Worm (Caenorhabditis elegans) whole organism, mixed stage, embryonic: ENCODE results near the gene F57G12.2.

ENCODE experiments used
- bed-3 ChIP-seq: fragments of 200-800 bp; sonication (Bioruptor generic); optimal IDR thresholded peaks from 3 replicates; lab custom pipeline; 2018; ENCODE audit warnings: mild to moderate bottlenecking, missing genetic modification characterization, moderate library complexity, missing compliant biosample characterization
- ceh-39 ChIP-seq: fragments of 150-350 bp; optimal IDR thresholded peaks from 2 replicates; lab custom pipeline; 2014; ENCODE audit warnings: missing biosample characterization, missing genetic modification characterization
- ceh-43 ChIP-seq: fragments of 200-800 bp; sonication (Bioruptor generic); optimal IDR thresholded peaks from 2 replicates; lab custom pipeline; 2018; ENCODE audit warnings: mild to moderate bottlenecking, missing genetic modification characterization, moderate library complexity, missing compliant biosample characterization
- ceh-83 ChIP-seq: fragments of 200-800 bp; sonication (Bioruptor generic); optimal IDR thresholded peaks from 2 replicates; lab custom pipeline; 2018; ENCODE audit warnings: mild to moderate bottlenecking, missing genetic modification characterization, missing compliant biosample characterization
- ces-1 ChIP-seq: fragments of 150-350 bp; optimal IDR thresholded peaks from 2 replicates; lab custom pipeline; 2014; ENCODE audit warnings: missing biosample characterization, missing genetic modification reagents, missing genetic modification characterization
- cnd-1 ChIP-seq: fragments of 200-800 bp; sonication (Bioruptor generic); optimal IDR thresholded peaks from 2 replicates; lab custom pipeline; 2018; ENCODE audit warnings: mild to moderate bottlenecking, missing genetic modification characterization, missing compliant biosample characterization
- drap-1 ChIP-seq: fragments of 200-800 bp; sonication (Bioruptor generic); optimal IDR thresholded peaks from 3 replicates; lab custom pipeline; 2018; ENCODE audit warnings: mild to moderate bottlenecking, missing genetic modification characterization, missing compliant biosample characterization
- elt-1 ChIP-seq: sonication (generic microtip); optimal IDR thresholded peaks from 2 replicates; lab custom pipeline; 2017; ENCODE audit warnings: missing genetic modification characterization, mild to moderate bottlenecking, missing compliant biosample characterization, antibody characterized with exemption, moderate library complexity, borderline replicate concordance; ENCODE audit not compliant: insufficient read depth
- elt-3 ChIP-seq: fragments of 150-350 bp; optimal IDR thresholded peaks from 2 replicates; lab custom pipeline; 2014; ENCODE audit warnings: missing biosample characterization, missing genetic modification characterization
- flh-1 ChIP-seq: fragments of 200-800 bp; sonication (Bioruptor generic); optimal IDR thresholded peaks from 2 replicates; lab custom pipeline; 2018; ENCODE audit warnings: mild to moderate bottlenecking, missing genetic modification characterization, moderate library complexity, missing compliant biosample characterization
- ham-2 ChIP-seq: fragments of 200-800 bp; sonication (Bioruptor generic); optimal IDR thresholded peaks from 2 replicates; lab custom pipeline; 2018; ENCODE audit warnings: mild to moderate bottlenecking, missing genetic modification characterization, missing compliant biosample characterization
- lin-13 ChIP-seq: fragments of 150-350 bp; optimal IDR thresholded peaks from 2 replicates; lab custom pipeline; 2014; ENCODE audit warnings: missing biosample characterization, missing genetic modification characterization
- lin-32 ChIP-seq: fragments of 200-800 bp; sonication (Bioruptor generic); optimal IDR thresholded peaks from 2 replicates; lab custom pipeline; 2018; ENCODE audit warnings: mild to moderate bottlenecking, missing genetic modification characterization, missing compliant biosample characterization
- lsy-2 ChIP-seq: fragments of 150-350 bp; optimal IDR thresholded peaks from 2 replicates; lab custom pipeline; 2014; ENCODE audit warnings: missing biosample characterization, missing genetic modification characterization
- mab-5 ChIP-seq: fragments of 150-350 bp; optimal IDR thresholded peaks from 2 replicates; lab custom pipeline; 2014; ENCODE audit warnings: missing biosample characterization, missing genetic modification characterization
- mep-1 ChIP-seq: fragments of 150-350 bp; optimal IDR thresholded peaks from 2 replicates; lab custom pipeline; 2017; ENCODE audit warnings: missing biosample characterization, missing genetic modification reagents, missing genetic modification characterization, inconsistent platforms
- mls-2 ChIP-seq: sonication (generic microtip); optimal IDR thresholded peaks from 2 replicates; lab custom pipeline; 2016; ENCODE audit warnings: mild to moderate bottlenecking, missing genetic modification characterization, moderate library complexity, missing compliant biosample characterization
- nhr-2 ChIP-seq: fragments of 150-350 bp; optimal IDR thresholded peaks from 2 replicates; lab custom pipeline; 2014; ENCODE audit warnings: missing biosample characterization, missing genetic modification characterization
- nhr-237 ChIP-seq: fragments of 150-350 bp; optimal IDR thresholded peaks from 2 replicates; lab custom pipeline; 2014; ENCODE audit warnings: missing biosample characterization, missing genetic modification characterization
- nhr-28 ChIP-seq: fragments of 150-350 bp; optimal IDR thresholded peaks from 2 replicates; lab custom pipeline; 2014; ENCODE audit warnings: missing biosample characterization, missing genetic modification characterization
- pha-4 ChIP-seq: fragments of 150-350 bp; optimal IDR thresholded peaks from 2 replicates; lab custom pipeline; 2018; ENCODE audit warnings: missing biosample characterization, missing genetic modification reagents, missing genetic modification characterization
- sem-2 ChIP-seq: fragments of 200-800 bp; sonication (Bioruptor generic); optimal IDR thresholded peaks from 2 replicates; lab custom pipeline; 2018; ENCODE audit warnings: mild to moderate bottlenecking, missing genetic modification characterization, missing compliant biosample characterization
- snpc-4 ChIP-seq: fragments of 150-350 bp; optimal IDR thresholded peaks from 2 replicates; lab custom pipeline; 2014; ENCODE audit warnings: missing biosample characterization, missing genetic modification characterization
- sptf-1 ChIP-seq: sonication (generic microtip); optimal IDR thresholded peaks from 2 replicates; lab custom pipeline; 2017; ENCODE audit warnings: mild to moderate bottlenecking, missing genetic modification characterization, moderate library complexity, missing compliant biosample characterization
- tbx-8 ChIP-seq: fragments of 200-800 bp; sonication (Bioruptor generic); optimal IDR thresholded peaks from 2 replicates; lab custom pipeline; 2018; ENCODE audit warnings: mild to moderate bottlenecking, missing genetic modification characterization, moderate library complexity, missing compliant biosample characterization
- unc-120 ChIP-seq: sonication (generic microtip); optimal IDR thresholded peaks from 2 replicates; lab custom pipeline; 2017; ENCODE audit warnings: missing genetic modification characterization, missing compliant biosample characterization; ENCODE audit not compliant: poor library complexity, severe bottlenecking
- unc-62 ChIP-seq: fragments of 150-350 bp; optimal IDR thresholded peaks from 2 replicates; lab custom pipeline; 2014; ENCODE audit warnings: missing biosample characterization, missing genetic modification reagents, missing genetic modification characterization
- zip-8 ChIP-seq: fragments of 150-350 bp; optimal IDR thresholded peaks from 2 replicates; lab custom pipeline; 2014; ENCODE audit warnings: missing biosample characterization, missing genetic modification characterization
- ztf-11 ChIP-seq: fragments of 150-350 bp; optimal IDR thresholded peaks from 2 replicates; lab custom pipeline; 2014; ENCODE audit warnings: missing biosample characterization, missing genetic modification characterization

The F57G12.2 gene

DNA sequence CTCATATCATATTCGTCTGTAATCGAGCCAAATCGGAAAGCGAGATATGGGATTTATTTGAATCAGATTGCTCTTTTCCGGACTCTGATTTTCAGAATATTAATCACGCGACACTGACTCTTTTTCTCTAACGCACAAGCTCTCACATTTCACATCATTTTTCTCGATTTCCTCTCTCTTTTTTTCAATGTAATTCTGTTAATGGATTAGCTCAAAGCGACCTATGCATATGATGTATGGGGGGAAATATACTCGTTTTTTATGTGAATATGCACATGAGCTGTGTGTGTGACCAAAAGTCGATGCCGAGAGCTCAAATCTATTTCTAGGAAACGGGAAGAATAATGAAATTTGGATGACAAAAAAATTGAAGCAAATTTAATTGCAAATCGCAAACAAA is 40.7 kb upstream of the F57G12.2 start:
- TF ChIP-seq ceh-83 (GFP tag; lab: Kevin White, UChicago): no peak
- TF ChIP-seq nhr-28 (tag; lab: Kevin White, UChicago): no peak
- TF ChIP-seq sptf-1 (tag; lab: Kevin White, UChicago): no peak
- no peak for TF ChIP-seq mab-5 (tag; lab: Kevin White, UChicago)
- no peak for TF ChIP-seq bed-3 (GFP tag; lab: Kevin White, UChicago)
- no peak for TF ChIP-seq cnd-1 (tag; lab: Kevin White, UChicago)
- TF ChIP-seq snpc-4 (tag; lab: Kevin White, UChicago): no peak
- no peak for TF ChIP-seq lsy-2
- TF ChIP-seq flh-1 (GFP tag; lab: Kevin White, UChicago): no peak
- no peak for TF ChIP-seq ceh-43 (GFP tag; lab: Kevin White, UChicago)
- TF ChIP-seq, all 35 proteins: peak for 0

DNA sequence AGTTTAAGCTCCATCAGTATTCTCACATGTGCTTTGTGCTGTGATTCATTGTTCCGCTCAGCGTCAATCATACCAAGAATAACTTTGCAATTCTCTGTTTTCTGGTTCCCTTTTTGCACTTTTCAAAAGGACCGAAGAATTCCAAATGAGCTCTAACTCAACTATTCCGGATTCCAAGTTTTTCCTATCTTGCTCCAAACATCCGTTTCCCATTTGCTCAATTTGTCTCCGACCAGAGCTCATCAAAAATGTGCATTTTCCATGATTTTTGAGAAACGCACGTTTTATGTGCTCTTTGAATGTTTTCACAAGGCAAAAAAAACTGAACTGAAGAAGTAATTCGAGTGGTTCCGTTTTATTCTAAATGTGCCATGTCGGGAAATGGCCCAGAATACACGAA is 38.4 kb upstream of the F57G12.2 start:
- peak; percentile 4 for TF ChIP-seq ces-1
- TF ChIP-seq cnd-1 (tag; lab: Kevin White, UChicago): no peak

DNA sequence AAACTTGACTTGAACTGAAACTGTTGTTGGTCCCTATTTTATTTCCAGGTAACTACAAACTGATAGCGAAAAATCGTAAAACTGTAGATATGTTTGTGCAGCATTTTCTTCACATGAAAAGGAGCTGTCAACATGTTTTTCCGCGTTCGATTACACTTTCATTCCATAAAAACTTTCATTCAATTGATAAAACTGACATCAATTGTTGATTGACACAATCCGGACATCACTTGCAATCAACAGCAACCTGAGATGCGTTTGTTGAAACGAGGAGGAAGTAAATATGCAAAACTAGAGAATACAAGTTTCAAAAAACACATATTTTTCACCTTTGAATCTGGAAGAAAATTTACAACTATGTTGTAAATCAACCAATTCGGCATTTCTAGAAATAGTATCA is 37.5 kb upstream of the F57G12.2 start:
- no peak for TF ChIP-seq elt-1 (tag; lab: Kevin White, UChicago)
- no peak for TF ChIP-seq sem-2 (GFP tag; lab: Kevin White, UChicago)
- TF ChIP-seq ceh-39 (tag; lab: Kevin White, UChicago): no peak
- no peak for TF ChIP-seq nhr-237 (tag; lab: Kevin White, UChicago)
- TF ChIP-seq ceh-83 (GFP tag; lab: Kevin White, UChicago): no peak
- no peak for TF ChIP-seq cnd-1 (tag; lab: Kevin White, UChicago)
- no peak for TF ChIP-seq zip-8 (tag; lab: Kevin White, UChicago)
- TF ChIP-seq snpc-4 (tag; lab: Kevin White, UChicago): no peak
- no peak for TF ChIP-seq ztf-11 (tag; lab: Kevin White, UChicago)
- TF ChIP-seq lin-13 (tag; lab: Kevin White, UChicago): no peak
- no peak for TF ChIP-seq sptf-1 (tag; lab: Kevin White, UChicago)
- TF ChIP-seq ces-1: no peak

DNA sequence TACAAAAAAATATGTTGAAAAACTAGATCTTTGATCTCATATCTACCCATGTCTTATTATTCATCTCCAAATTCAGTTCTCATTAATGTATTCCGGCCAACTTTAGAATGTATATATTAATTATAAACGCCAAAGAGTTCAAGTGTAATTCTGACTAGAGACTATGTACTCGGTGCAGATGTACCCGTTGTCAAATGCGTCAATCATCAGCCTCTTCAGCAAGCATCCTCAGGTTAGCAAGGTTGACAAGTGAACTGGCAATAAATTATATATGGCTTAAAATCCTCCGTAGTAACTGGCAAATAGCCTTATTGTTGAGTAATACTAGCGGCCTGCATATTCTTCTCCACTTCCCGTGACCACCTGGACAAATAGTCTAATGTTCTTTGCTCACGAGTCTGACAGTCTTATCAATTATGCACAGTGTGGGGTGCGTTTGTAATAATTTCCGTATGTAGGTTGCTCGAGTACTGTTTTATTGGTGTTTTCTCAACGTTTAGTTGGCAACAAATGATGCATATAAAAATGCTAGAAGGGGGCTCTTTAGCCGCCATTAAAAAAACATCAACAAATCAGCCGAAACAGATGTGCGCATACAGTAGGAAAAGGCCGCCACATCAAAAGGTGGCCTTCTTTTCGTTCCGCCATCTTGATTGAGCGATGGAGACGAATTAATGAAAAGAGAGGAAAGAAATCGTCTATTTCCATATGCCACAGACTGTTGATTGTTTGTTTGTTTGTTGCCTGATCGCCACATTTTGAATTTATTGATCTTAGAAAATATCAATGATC is 28.6 kb upstream of the F57G12.2 start:
- no peak for TF ChIP-seq elt-3 (tag; lab: Kevin White, UChicago)
- peak; percentile 21 for TF ChIP-seq unc-62
- peak; percentile 46 for TF ChIP-seq nhr-2 (tag; lab: Kevin White, UChicago)
- TF ChIP-seq lin-32 (GFP tag; lab: Kevin White, UChicago): peak; percentile 60
- TF ChIP-seq, all 35 proteins: peak for 3

DNA sequence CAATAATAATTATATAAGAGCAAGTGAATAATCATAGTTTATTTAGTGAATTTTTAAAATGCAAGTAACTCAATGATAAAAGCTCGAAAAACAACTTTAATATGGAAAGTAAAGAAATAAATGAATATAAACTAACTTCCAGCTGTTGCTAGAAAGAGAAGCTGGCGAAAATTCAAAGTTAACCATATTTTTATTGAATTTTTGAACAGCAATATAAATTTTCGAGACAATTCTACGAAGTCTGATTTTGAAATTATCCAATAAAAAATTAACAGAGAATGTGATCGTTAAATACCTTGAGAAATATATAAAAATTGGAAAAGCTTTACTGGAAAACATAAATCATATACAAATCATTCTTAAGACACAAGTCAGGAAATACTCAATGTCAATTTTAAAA is 26.7 kb upstream of the F57G12.2 start:
- TF ChIP-seq cnd-1 (tag; lab: Kevin White, UChicago) (no peak), drap-1 (GFP tag; lab: Kevin White, UChicago) (no peak), pha-4 (no peak), ceh-39 (tag; lab: Kevin White, UChicago) (no peak), nhr-2 (tag; lab: Kevin White, UChicago) (no peak), unc-62 (no peak), lin-13 (tag; lab: Kevin White, UChicago) (no peak), lin-32 (GFP tag; lab: Kevin White, UChicago) (no peak), unc-120 (tag; lab: Kevin White, UChicago) (no peak), ces-1 (no peak), mep-1 (tag; lab: Kevin White, UChicago) (no peak), mls-2 (no peak), tbx-8 (GFP tag; lab: Kevin White, UChicago) (no peak), ztf-11 (tag; lab: Kevin White, UChicago) (no peak), nhr-28 (tag; lab: Kevin White, UChicago) (no peak), ceh-43 (GFP tag; lab: Kevin White, UChicago) (no peak), ham-2 (GFP tag; lab: Kevin White, UChicago) (no peak), elt-3 (tag; lab: Kevin White, UChicago) (no peak), sptf-1 (tag; lab: Kevin White, UChicago) (no peak)
